Fruit fly (Drosophila melanogaster) whole organism, embryonic: ENCODE data around the gene Ald2.
A peak's percentile ranks its signal among the peaks of the same experiment; 100 is the strongest.

Source experiments
- ATbp ChIP-seq: fragments of 200-800 bp; sonication (Bioruptor generic); optimal IDR thresholded peaks from 2 replicates; lab custom pipeline; 2017; ENCODE audit warnings: missing biosample characterization, mild to moderate bottlenecking, missing genetic modification characterization, missing genetic modification reagents
- Adf1 ChIP-seq: fragments of 200-800 bp; sonication (Bioruptor generic); IDR thresholded peaks from 2 replicates; pipeline ENCODE4 v1.3.6; 2022; ENCODE audit warnings: missing biosample characterization, missing genetic modification characterization
- CG11560 ChIP-seq: fragments of 200-800 bp; sonication (Bioruptor generic); IDR thresholded peaks from 3 replicates; pipeline ENCODE4 v1.3.6; 2022; ENCODE audit warnings: missing biosample characterization, missing genetic modification characterization
- CG12155 ChIP-seq: fragments of 200-800 bp; sonication (Bioruptor generic); optimal IDR thresholded peaks from 3 replicates; lab custom pipeline; 2016; ENCODE audit warnings: missing biosample characterization, missing genetic modification characterization
- CG12769 ChIP-seq: fragments of 200-800 bp; sonication (Bioruptor generic); optimal IDR thresholded peaks from 2 replicates; lab custom pipeline; 2019; ENCODE audit warnings: missing biosample characterization, mild to moderate bottlenecking, missing genetic modification characterization, moderate library complexity
- CG13287 ChIP-seq: fragments of 200-800 bp; sonication (Bioruptor generic); IDR thresholded peaks from 2 replicates; pipeline ENCODE4 v1.3.6; 2022; ENCODE audit warnings: missing biosample characterization, missing genetic modification characterization; ENCODE audit not compliant: partially characterized antibody
- CG13775 ChIP-seq: fragments of 200-800 bp; sonication (Bioruptor generic); optimal IDR thresholded peaks from 3 replicates; lab custom pipeline; 2017; ENCODE audit warnings: missing biosample characterization, mild to moderate bottlenecking, missing genetic modification characterization
- CG14965 ChIP-seq: fragments of 200-800 bp; sonication (Bioruptor generic); optimal IDR thresholded peaks from 2 replicates; lab custom pipeline; 2016; ENCODE audit warnings: missing biosample characterization, missing genetic modification characterization, borderline replicate concordance
- CG15696 ChIP-seq: fragments of 200-800 bp; sonication (Bioruptor generic); optimal IDR thresholded peaks from 2 replicates; lab custom pipeline; 2019; ENCODE audit warnings: missing biosample characterization, mild to moderate bottlenecking, missing genetic modification characterization, moderate library complexity
- CG17186 ChIP-seq: fragments of 200-800 bp; sonication (Bioruptor generic); optimal IDR thresholded peaks from 3 replicates; lab custom pipeline; 2017; ENCODE audit warnings: missing biosample characterization, missing genetic modification reagents, missing genetic modification characterization
- CG17612 ChIP-seq: fragments of 200-800 bp; sonication (Bioruptor generic); IDR thresholded peaks from 2 replicates; pipeline ENCODE4 v1.3.6; 2022; ENCODE audit warnings: missing biosample characterization, missing genetic modification characterization
- CG18262 ChIP-seq: fragments of 200-800 bp; optimal IDR thresholded peaks from 3 replicates; lab custom pipeline; 2019; ENCODE audit warnings: missing biosample characterization, mild to moderate bottlenecking, missing genetic modification characterization, moderate library complexity
- CG2120 ChIP-seq: fragments of 200-800 bp; sonication (Bioruptor generic); optimal IDR thresholded peaks from 3 replicates; lab custom pipeline; 2016; ENCODE audit warnings: missing biosample characterization, missing genetic modification characterization
- CG4730 ChIP-seq: fragments of 200-800 bp; sonication (Bioruptor generic); IDR thresholded peaks from 2 replicates; pipeline ENCODE4 v1.3.6; 2022; ENCODE audit warnings: missing biosample characterization, missing genetic modification characterization
- CG7271 ChIP-seq: fragments of 200-800 bp; sonication (Bioruptor generic); optimal IDR thresholded peaks from 2 replicates; lab custom pipeline; 2018; ENCODE audit warnings: missing biosample characterization, mild to moderate bottlenecking, missing genetic modification characterization, moderate library complexity
- CG8924 ChIP-seq: fragments of 200-800 bp; optimal IDR thresholded peaks from 3 replicates; lab custom pipeline; 2019; ENCODE audit warnings: missing biosample characterization, mild to moderate bottlenecking, missing genetic modification characterization, moderate library complexity
- CG9932 ChIP-seq: fragments of 200-800 bp; sonication (Bioruptor generic); IDR thresholded peaks from 2 replicates; pipeline ENCODE4 v1.3.6; 2022; ENCODE audit warnings: missing biosample characterization, missing genetic modification characterization
- Dbx ChIP-seq: fragments of 200-800 bp; sonication (Bioruptor generic); IDR thresholded peaks from 3 replicates; pipeline ENCODE4 v1.3.6; 2022; ENCODE audit warnings: missing biosample characterization, missing genetic modification characterization
- Dip3 ChIP-seq: fragments of 200-800 bp; sonication (Bioruptor generic); optimal IDR thresholded peaks from 3 replicates; lab custom pipeline; 2016; ENCODE audit warnings: missing biosample characterization, missing genetic modification characterization
- E2f2 ChIP-seq: fragments of 200-800 bp; sonication (Bioruptor generic); IDR thresholded peaks from 2 replicates; pipeline ENCODE4 v1.3.6; 2022; ENCODE audit warnings: missing biosample characterization, missing genetic modification characterization
- Hmx ChIP-seq: fragments of 200-800 bp; sonication (Bioruptor generic); optimal IDR thresholded peaks from 2 replicates; lab custom pipeline; 2016; ENCODE audit warnings: missing biosample characterization, missing genetic modification characterization
- Hsf ChIP-seq: fragments of 200-800 bp; sonication (Bioruptor generic); optimal IDR thresholded peaks from 3 replicates; lab custom pipeline; 2016; ENCODE audit warnings: missing biosample characterization, missing genetic modification characterization
- Med ChIP-seq: fragments of 200-800 bp; sonication (Bioruptor generic); peaks from one replicate; lab custom pipeline; 2016; ENCODE audit warnings: missing biosample characterization, missing genetic modification characterization, mild to moderate bottlenecking, inconsistent platforms, moderate library complexity
- Mrtf ChIP-seq: fragments of 200-800 bp; sonication (Bioruptor generic); IDR thresholded peaks from 3 replicates; pipeline ENCODE4 v1.3.6; 2022; ENCODE audit warnings: missing biosample characterization, missing genetic modification characterization
- NFAT ChIP-seq: fragments of 200-800 bp; sonication (Bioruptor generic); IDR thresholded peaks from 2 replicates; pipeline ENCODE4 v1.3.6; 2022; ENCODE audit warnings: missing biosample characterization, missing genetic modification characterization
- Optix ChIP-seq: fragments of 200-800 bp; sonication (Bioruptor generic); IDR thresholded peaks from 3 replicates; pipeline ENCODE4 v1.3.6; 2022; ENCODE audit warnings: missing biosample characterization, missing genetic modification characterization
- Sox100B ChIP-seq: fragments of 200-800 bp; sonication (Bioruptor generic); optimal IDR thresholded peaks from 3 replicates; lab custom pipeline; 2018; ENCODE audit warnings: missing biosample characterization, mild to moderate bottlenecking, missing genetic modification characterization
- Stat92E ChIP-seq, 3 experiments: fragments of >200 bp in 2 of 3; fragments of 200-800 bp in 1 of 3; sonication (Bioruptor generic) in 1 of 3; optimal IDR thresholded peaks; 2 replicates each; lab custom pipeline; 2017 to 2019; ENCODE audit warnings: missing biosample characterization in 3 of 3, missing genetic modification characterization in 3 of 3, mild to moderate bottlenecking in 1 of 3, moderate library complexity in 1 of 3
- Tbp ChIP-seq: fragments of >200 bp; optimal IDR thresholded peaks from 2 replicates; lab custom pipeline; 2018; ENCODE audit warnings: missing biosample characterization, missing genetic modification characterization
- Xrp1 ChIP-seq: fragments of 200-800 bp; sonication (Bioruptor generic); IDR thresholded peaks from 2 replicates; pipeline ENCODE4 v1.3.6; 2022; ENCODE audit warnings: missing biosample characterization, missing genetic modification characterization
- bigmax ChIP-seq: fragments of 200-800 bp; sonication (Bioruptor generic); optimal IDR thresholded peaks from 2 replicates; lab custom pipeline; 2018; ENCODE audit warnings: missing biosample characterization, mild to moderate bottlenecking, missing genetic modification characterization
- bowl ChIP-seq: fragments of 200-800 bp; sonication (Bioruptor generic); IDR thresholded peaks from 2 replicates; pipeline ENCODE4 v1.3.6; 2022; ENCODE audit warnings: missing biosample characterization, missing genetic modification characterization
- caup ChIP-seq: fragments of 200-800 bp; sonication (Bioruptor generic); optimal IDR thresholded peaks from 3 replicates; lab custom pipeline; 2017; ENCODE audit warnings: missing biosample characterization, mild to moderate bottlenecking, missing genetic modification characterization, moderate library complexity; ENCODE audit not compliant: severe bottlenecking
- ci ChIP-seq: fragments of 200-800 bp; sonication (Bioruptor generic); IDR thresholded peaks from 3 replicates; pipeline ENCODE4 v1.3.6; 2022; ENCODE audit warnings: missing biosample characterization, missing genetic modification characterization
- dmrt11E ChIP-seq: fragments of 200-800 bp; sonication (Bioruptor generic); optimal IDR thresholded peaks from 3 replicates; lab custom pipeline; 2018; ENCODE audit warnings: missing biosample characterization, mild to moderate bottlenecking, missing genetic modification characterization, moderate library complexity
- eve ChIP-seq, 2 experiments: fragments of >200 bp; optimal IDR thresholded peaks; 2 replicates each; lab custom pipeline; 2017; ENCODE audit warnings: missing biosample characterization in 2 of 2, missing genetic modification characterization in 2 of 2
- gce ChIP-seq: fragments of 200-800 bp; sonication (Bioruptor generic); IDR thresholded peaks from 3 replicates; pipeline ENCODE4 v1.3.6; 2022; ENCODE audit warnings: missing biosample characterization, missing genetic modification characterization
- gem ChIP-seq: fragments of 200-800 bp; sonication (Bioruptor generic); optimal IDR thresholded peaks from 2 replicates; lab custom pipeline; 2019; ENCODE audit warnings: missing biosample characterization, mild to moderate bottlenecking, missing genetic modification characterization, moderate library complexity
- hbn ChIP-seq: fragments of 200-800 bp; sonication (Bioruptor generic); IDR thresholded peaks from 2 replicates; pipeline ENCODE4 v1.3.6; 2022; ENCODE audit warnings: missing biosample characterization, missing genetic modification characterization; ENCODE audit not compliant: partially characterized antibody
- jigr1 ChIP-seq: fragments of 200-800 bp; sonication (Bioruptor generic); IDR thresholded peaks from 3 replicates; pipeline ENCODE4 v1.3.6; 2022; ENCODE audit warnings: missing biosample characterization, missing genetic modification characterization
- jumu ChIP-seq: fragments of 200-800 bp; sonication (Bioruptor generic); optimal IDR thresholded peaks from 3 replicates; lab custom pipeline; 2016; ENCODE audit warnings: missing biosample characterization, missing genetic modification characterization
- kah ChIP-seq: fragments of 200-800 bp; sonication (Bioruptor generic); optimal IDR thresholded peaks from 2 replicates; lab custom pipeline; 2018; ENCODE audit warnings: missing biosample characterization, mild to moderate bottlenecking, missing genetic modification characterization
- lov ChIP-seq, 2 experiments: fragments of 200-800 bp in 1 of 2; fragments of >200 bp in 1 of 2; sonication (Bioruptor generic) in 1 of 2; IDR thresholded peaks in 1 of 2; optimal IDR thresholded peaks in 1 of 2; 2 replicates in 1 of 2; 3 replicates in 1 of 2; pipeline versions ENCODE4 v1.3.6 to Lab custom; 2017 to 2022; ENCODE audit warnings: missing biosample characterization in 1 of 2, missing genetic modification characterization in 1 of 2
- nerfin-1 ChIP-seq: fragments of 200-800 bp; sonication (Bioruptor generic); optimal IDR thresholded peaks from 3 replicates; lab custom pipeline; 2019; ENCODE audit warnings: missing biosample characterization, mild to moderate bottlenecking, missing genetic modification characterization, moderate library complexity
- nerfin-2 ChIP-seq: fragments of 200-800 bp; sonication (Bioruptor generic); IDR thresholded peaks from 2 replicates; pipeline ENCODE4 v1.3.6; 2022; ENCODE audit warnings: missing biosample characterization, missing genetic modification characterization; ENCODE audit not compliant: partially characterized antibody
- pita ChIP-seq: fragments of 200-800 bp; sonication (Bioruptor generic); optimal IDR thresholded peaks from 2 replicates; lab custom pipeline; 2017; ENCODE audit warnings: missing biosample characterization, mild to moderate bottlenecking, missing genetic modification characterization
- prd ChIP-seq, 3 experiments: fragments of >200 bp in 2 of 3; fragments of 200-800 bp in 1 of 3; sonication (Bioruptor generic) in 1 of 3; optimal IDR thresholded peaks in 2 of 3; IDR thresholded peaks in 1 of 3; 2 replicates in 2 of 3; 3 replicates in 1 of 3; pipeline versions ENCODE4 v1.3.6 to Lab custom; 2017 to 2022; ENCODE audit warnings: missing biosample characterization in 1 of 3, missing genetic modification characterization in 1 of 3
- ro ChIP-seq: fragments of 200-800 bp; sonication (Bioruptor generic); IDR thresholded peaks from 2 replicates; pipeline ENCODE4 v1.3.6; 2022; ENCODE audit warnings: missing biosample characterization, missing genetic modification characterization

Gene Ald2

dm6 chr3R:26461226-26461805 lies 47.4 kb downstream of the Ald2 start, which contains the start of gene CG5455 (continued):
- TF ChIP-seq CG18262 (tag; lab: Kevin White, UChicago), result no peak
- peak; percentile 41 for TF ChIP-seq CG2120 (GFP tag; lab: Kevin White, UChicago)
- 0 out of 3 replicates have a peak, but pooled peaks have one; percentile 38 for TF ChIP-seq gce
- TF ChIP-seq kah (GFP tag; lab: Kevin White, UChicago), result no peak
- TF ChIP-seq Adf1 (GFP tag; lab: Robert Waterston, UW), result peak; percentile 84
- TF ChIP-seq dmrt11E (tag; lab: Kevin White, UChicago), result no peak
- TF ChIP-seq ro (GFP tag; lab: Robert Waterston, UW), result no peak
- TF ChIP-seq Dbx (GFP tag; lab: Robert Waterston, UW), result peak; percentile 89
- TF ChIP-seq CG8924, result no peak
- peak; percentile 85; the same call in 1 of the 2 replicates for TF ChIP-seq bowl (GFP tag; lab: Robert Waterston, UW)
- peak; percentile 41; the same call in 1 of the 2 replicates for TF ChIP-seq CG9932
- TF ChIP-seq CG14965 (GFP tag; lab: Kevin White, UChicago), result no peak
- TF ChIP-seq CG13775 (GFP tag; lab: Kevin White, UChicago), result no peak
- TF ChIP-seq Xrp1 (GFP tag; lab: Robert Waterston, UW), result no peak
- TF ChIP-seq pita (GFP tag; lab: Kevin White, UChicago), result no peak
- peak; percentile 37 for TF ChIP-seq hbn
- TF ChIP-seq Dip3, result no peak
- TF ChIP-seq Mrtf (GFP tag; lab: Robert Waterston, UW), result peak; percentile 39; the same call in 1 of the 3 replicates
- no peak for TF ChIP-seq Stat92E (GFP tag; optimal IDR thresholded peaks at IDR 0.05; lab: Kevin White, UChicago)
- TF ChIP-seq prd (optimal IDR thresholded peaks at IDR 0.05; lab: Kevin White, UChicago), result no peak
- no peak; the same call in 2 of the 3 replicates for TF ChIP-seq prd (GFP tag; IDR thresholded peaks at IDR 0.05; lab: Robert Waterston, UW)
- no peak for TF ChIP-seq Hmx (GFP tag; lab: Kevin White, UChicago)
- TF ChIP-seq CG13287, result peak; percentile 66
- TF ChIP-seq CG11560 (tag; lab: Robert Waterston, UW), result no peak
- TF ChIP-seq ATbp (GFP tag; lab: Kevin White, UChicago), result peak; percentile 61
- no peak for TF ChIP-seq CG15696 (tag; lab: Kevin White, UChicago)
- no peak for TF ChIP-seq eve (GFP tag; optimal IDR thresholded peaks at IDR 0.05; lab: Kevin White, UChicago)
- TF ChIP-seq CG12155 (GFP tag; lab: Kevin White, UChicago), result no peak
- no peak for TF ChIP-seq CG17186 (GFP tag; lab: Kevin White, UChicago)
- no peak for TF ChIP-seq nerfin-1
- no peak for TF ChIP-seq jigr1 (GFP tag; lab: Robert Waterston, UW)
- TF ChIP-seq Med, result peak; percentile 93
- TF ChIP-seq CG17612, result peak; percentile 24; the same call in 1 of the 2 replicates
- TF ChIP-seq ci, result peak; percentile 87
- TF ChIP-seq E2f2, result peak; percentile 94
- TF ChIP-seq bigmax, result no peak
- no peak for TF ChIP-seq CG4730 (GFP tag; lab: Robert Waterston, UW)
- no peak for TF ChIP-seq gem (tag; lab: Kevin White, UChicago)
- TF ChIP-seq CG7271, result no peak
- peak; percentile 80 for TF ChIP-seq caup (GFP tag; lab: Kevin White, UChicago)
- TF ChIP-seq jumu (GFP tag; lab: Kevin White, UChicago), result no peak
- no peak for TF ChIP-seq lov (optimal IDR thresholded peaks at IDR 0.05; lab: Kevin White, UChicago)
- peak; percentile 50; the same call in 1 of the 3 replicates for TF ChIP-seq lov (GFP tag; IDR thresholded peaks at IDR 0.05; lab: Robert Waterston, UW)
- no peak for TF ChIP-seq Sox100B
- TF ChIP-seq Optix (GFP tag; lab: Robert Waterston, UW), result peak; percentile 12; the same call in 1 of the 3 replicates
- no peak for TF ChIP-seq Tbp (GFP tag; lab: Kevin White, UChicago)
- peak; percentile 75 for TF ChIP-seq NFAT (GFP tag; lab: Robert Waterston, UW)
- TF ChIP-seq nerfin-2, result no peak
- peak; percentile 85 for TF ChIP-seq CG12769 (tag; lab: Kevin White, UChicago)
- TF ChIP-seq Hsf (GFP tag; lab: Kevin White, UChicago), result no peak
